Fruit fly (Drosophila melanogaster) ovary, adult (tissue): Measurements from ENCODE around the gene AstCC.

Experiments used
- CG17801 ChIP-seq: fragments of 200-800 bp; optimal IDR thresholded peaks from 2 replicates; lab custom pipeline; 2019; ENCODE audit warnings: missing biosample characterization, mild to moderate bottlenecking, missing genetic modification characterization, moderate library complexity; ENCODE audit not compliant: partially characterized antibody

AstCC gene

DNA sequence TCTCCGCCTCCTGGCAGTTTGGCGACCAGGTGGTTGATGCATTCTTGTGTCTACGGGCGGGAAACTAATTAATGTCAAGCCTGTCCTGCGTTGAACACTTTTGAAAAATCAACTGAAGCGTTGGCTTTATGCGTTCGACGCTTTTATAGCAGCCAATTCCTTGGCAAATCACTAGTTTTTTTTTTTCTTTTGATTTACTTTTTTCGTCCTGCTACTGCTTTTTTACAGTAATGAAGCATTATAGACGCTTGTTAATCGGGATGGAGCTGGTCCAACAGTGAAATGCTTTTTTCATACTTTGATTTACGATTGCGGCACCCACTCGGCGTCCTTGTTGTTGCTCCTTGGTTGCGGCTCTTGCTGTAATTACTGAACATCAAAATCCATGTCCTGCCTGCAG lies at the start of gene AstCC:
Gene AstCC (minus strand): TSS at position 101 of the 400 bp plus-strand sequence.
- no peak for TF ChIP-seq CG17801 (GFP tag; lab: Kevin White, UChicago)

DNA sequence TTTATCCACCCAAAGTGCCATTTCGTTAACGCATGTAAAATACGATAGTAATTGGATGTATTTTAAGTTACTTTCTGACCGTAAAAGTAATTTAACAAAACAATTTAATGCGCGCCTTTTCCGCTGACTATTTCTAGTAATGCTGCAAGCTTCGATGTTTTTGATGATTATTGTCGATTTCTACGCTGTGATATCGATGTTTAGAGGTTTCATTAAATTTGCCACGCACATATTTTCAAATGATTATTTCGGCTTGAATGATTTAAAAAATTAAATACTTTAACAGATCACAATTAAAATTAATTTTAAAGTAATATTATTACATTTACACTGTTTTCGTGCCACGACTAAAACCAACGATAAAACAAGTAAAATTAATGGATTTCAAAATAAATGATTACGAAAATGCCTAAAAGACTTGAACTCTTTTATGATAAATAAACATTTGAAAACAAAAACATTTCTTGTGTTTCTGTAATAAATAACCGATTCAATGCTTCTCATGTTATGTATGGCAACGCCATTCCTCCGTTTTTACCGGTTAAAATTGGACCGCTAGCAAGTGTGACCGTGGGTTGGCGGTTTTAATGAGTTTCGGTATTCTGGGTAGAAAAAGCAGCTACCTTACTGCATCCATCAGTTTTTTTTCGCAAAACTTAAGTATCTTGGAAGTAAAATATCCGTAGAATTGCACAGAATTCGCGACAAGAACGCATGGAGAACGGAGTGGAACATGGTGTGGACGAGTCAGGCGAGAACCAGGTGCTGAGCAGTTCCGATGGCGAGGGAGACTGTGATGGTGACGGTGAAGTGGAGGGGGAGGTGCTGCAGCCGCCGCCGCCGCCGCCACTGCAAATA lies 45.4 kb upstream of the AstCC start, which contains the start of the genes RfC38 and CG4751:
Gene RfC38 (minus strand): TSS at position 495 of the 858 bp plus-strand sequence.
Gene CG4751 (plus strand): TSS at position 587 of the 858 bp plus-strand sequence.
- peak; percentile 1 for TF ChIP-seq CG17801 (GFP tag; lab: Kevin White, UChicago)

DNA sequence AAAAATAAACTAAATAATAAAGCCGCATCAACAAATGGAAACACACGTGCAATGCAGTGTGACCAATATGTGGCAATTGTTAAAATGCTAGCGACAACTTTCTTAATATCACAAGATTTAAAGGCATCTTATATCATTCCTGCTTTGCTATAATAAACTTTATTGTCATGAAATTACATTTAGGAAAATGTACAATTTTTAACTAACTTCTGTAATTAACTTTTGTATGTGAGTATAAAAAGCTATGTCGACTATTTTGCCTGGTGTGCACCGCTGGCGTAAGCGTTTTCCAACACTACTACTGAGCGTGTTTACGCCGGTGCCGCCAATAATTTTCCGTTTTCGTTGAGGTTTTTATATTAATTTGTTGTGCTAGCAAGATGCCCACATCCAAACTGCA lies 38.5 kb upstream of the AstCC start, which contains the start of the genes Csl4 and Nup160:
Gene Csl4 (minus strand): TSS at position 69 of the 400 bp plus-strand sequence.
Gene Nup160 (plus strand): TSS at position 279 of the 400 bp plus-strand sequence.
- TF ChIP-seq CG17801 (GFP tag; lab: Kevin White, UChicago), result peak; percentile 82

DNA sequence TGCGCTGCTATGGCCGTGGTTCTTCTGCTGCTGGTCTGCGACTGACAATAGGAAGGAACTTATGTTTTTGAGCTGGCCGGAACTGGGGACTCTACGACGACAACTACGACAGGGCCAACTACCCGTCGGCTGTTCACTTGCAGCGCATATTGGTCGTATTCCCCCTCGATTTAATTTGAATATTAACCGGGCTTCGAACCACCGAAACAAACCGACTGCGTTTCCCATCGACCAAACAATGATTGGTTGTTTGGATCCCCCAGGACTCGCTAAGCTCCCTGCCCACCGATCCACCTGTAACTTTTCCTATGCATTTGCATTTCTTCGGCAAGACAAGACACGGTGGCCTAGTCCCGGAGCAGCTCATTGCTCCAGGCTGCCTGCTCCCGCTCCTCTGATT lies 36.6 kb upstream of the AstCC start, which contains the start of gene Dnaaf4:
Gene Dnaaf4 (minus strand): TSS at position 101 of the 400 bp plus-strand sequence.
- no peak for TF ChIP-seq CG17801 (GFP tag; lab: Kevin White, UChicago)

DNA sequence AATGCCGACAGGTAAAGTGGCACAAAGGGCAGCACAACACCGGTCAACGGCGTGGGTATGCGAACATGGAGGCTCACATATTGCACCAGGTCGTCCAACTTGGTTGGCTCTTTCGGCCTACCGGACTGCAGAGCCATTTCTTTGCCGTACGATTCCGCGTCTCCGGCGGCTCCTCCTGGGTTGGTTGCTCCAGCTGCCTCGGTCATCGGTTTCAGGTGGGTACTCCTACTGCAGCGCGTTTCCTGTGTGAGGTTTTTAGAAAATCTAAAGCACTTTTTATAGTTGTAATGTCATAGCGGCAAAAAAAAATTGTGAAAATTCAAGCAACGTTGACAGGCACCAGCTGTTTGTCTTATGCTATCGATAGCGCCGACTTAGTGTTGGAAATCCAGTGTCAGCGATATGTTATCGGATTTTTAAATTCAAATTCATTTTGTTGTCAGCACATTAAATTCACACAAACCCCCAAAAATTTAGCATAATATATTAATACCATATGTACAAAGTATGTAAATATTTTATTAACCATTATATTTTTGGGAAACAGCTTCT lies 35.0 kb upstream of the AstCC start, which contains the start of gene CG6230:
Gene CG6230 (minus strand): TSS at position 354 of the 552 bp plus-strand sequence.
- no peak for TF ChIP-seq CG17801 (GFP tag; lab: Kevin White, UChicago)

DNA sequence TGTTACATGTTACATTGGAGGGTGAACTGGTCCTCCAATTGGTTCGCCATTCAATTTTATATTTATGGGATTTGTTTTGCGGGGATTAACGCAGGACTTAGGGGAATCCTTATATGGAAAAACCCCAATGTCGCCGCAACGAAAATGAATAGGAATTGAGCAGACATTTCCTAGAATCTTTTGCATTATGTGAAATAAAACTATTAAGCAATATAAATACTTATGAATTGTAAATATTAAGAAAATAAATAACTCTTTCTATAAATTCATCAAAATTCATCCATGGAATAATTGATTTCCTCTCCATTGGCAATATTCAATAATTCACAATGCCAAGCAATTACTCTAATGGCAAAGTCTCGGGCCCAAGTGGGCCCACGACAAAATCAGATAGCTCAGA lies 28.7 kb upstream of the AstCC start, which contains the start of gene Gr32a:
Gene Gr32a (plus strand): TSS at position 301 of the 400 bp plus-strand sequence.
- no peak for TF ChIP-seq CG17801 (GFP tag; lab: Kevin White, UChicago)

DNA sequence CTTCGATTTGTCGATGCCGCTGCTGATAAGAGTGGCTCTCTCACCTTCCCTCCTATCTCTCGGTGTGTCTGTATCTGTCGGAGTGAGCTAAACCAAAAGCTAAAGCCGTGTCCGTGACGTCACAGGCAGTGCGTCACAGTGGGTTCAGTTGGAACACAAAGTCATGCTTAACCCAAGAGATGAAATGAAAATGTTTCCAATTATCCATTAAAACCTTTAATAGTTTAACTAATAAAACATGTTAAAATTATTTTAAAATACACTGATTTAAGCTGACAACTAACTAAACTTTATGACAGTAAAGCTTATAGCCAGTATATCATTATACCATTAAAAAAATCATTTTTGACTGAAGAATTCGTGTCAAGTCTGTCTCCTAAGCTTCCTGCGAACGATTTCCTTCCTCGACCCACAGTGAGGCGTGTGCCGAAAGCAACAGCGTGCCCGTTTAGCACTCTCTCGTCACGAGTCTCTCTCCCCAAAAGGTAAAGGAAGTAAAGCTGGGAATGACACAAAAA lies 28.0 kb upstream of the AstCC start, which contains the start of gene Idua:
Gene Idua (minus strand): TSS at position 51 of the 518 bp plus-strand sequence.
- TF ChIP-seq CG17801 (GFP tag; lab: Kevin White, UChicago), result peak; percentile 31

DNA sequence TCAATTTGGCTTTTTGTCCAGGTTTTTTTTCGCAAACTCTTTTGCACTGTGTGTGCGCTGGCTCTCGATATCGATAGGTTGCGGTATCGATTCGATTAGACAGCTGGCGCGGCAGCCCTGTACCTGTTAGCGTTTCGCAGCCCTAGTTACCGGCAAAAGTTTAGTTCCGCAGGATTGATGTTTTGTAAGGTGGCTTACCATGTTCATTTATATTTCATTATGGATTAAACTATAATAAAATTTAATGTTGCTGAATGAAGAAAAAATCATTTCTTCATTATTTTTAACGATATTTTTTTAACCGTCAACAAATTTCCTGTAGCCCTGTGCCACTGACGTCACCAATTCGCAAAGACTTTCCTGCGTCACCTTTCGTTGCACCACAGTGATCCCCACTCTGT lies 21.5 kb upstream of the AstCC start, which contains the start of gene Reps:
Gene Reps (minus strand): TSS at position 84 of the 401 bp plus-strand sequence.
- TF ChIP-seq CG17801 (GFP tag; lab: Kevin White, UChicago), result peak; percentile 94

DNA sequence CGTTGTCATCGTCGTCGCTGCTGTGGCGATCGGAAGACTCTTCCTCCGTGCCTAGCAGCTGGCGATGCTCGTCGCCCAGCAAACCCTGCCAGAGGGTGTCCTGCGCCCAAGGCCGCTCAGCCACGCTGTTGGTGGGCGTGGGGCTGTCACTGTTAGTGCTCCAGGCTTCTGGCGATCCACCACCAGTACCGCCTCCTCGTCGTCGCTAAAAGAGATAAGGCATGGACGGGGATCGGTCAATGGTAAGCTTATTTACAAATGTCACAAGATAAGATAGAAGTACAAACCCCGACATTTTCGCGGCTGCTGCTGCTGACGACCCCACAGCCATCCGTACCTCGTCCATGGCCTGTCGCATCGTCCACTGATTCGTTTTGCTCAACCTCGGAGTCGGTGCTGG lies 20.3 kb upstream of the AstCC start:
- TF ChIP-seq CG17801 (GFP tag; lab: Kevin White, UChicago), result no peak

DNA sequence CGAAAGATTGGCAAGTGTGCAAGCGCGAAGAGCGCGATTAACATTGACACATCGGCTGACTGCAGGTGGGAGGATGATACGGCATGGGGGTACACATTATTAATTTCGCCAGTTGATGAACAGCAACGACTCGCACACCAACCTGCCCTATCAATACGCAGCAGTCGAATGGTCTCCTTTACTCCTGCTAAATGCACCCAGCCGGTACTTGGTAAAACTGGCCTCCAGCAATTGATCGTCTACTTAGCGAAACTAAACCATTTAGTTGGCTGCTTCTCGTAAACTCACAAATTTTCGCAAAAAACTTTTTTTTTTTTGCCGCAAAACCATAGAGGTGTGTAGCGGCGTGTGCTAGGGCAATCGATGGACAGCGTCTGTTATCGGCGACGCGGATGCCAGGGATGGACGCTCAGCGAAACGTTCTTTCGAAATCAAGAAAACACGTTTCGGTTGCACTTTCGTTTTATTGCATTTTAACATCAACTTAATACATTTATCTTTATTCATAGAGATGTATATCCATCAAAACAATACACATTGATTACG lies 15.6 kb upstream of the AstCC start, which contains the start of gene Ge-1:
Gene Ge-1 (minus strand): TSS at position 373 of the 546 bp plus-strand sequence.
- TF ChIP-seq CG17801 (GFP tag; lab: Kevin White, UChicago), result peak; percentile 40

DNA sequence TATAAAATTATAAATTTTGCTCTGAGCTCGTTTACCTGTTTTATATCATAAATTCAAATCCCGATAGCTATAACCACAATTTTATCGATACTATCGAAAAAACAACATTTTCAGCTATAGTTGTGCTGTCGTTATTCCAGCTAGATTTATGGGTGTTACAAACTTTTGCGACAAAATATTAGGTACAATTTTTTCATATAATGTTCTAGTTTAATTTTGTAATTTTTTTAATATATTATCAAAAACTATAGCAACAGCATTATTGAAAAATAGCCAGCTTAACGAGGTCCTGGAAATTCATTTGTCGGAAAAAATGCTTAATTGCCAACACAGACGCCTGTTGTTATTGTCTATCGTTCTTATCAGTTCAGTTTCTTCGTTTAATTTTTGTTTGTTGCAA lies 6.1 kb upstream of the AstCC start, which contains the start of gene Wdr59:
Gene Wdr59 (plus strand): TSS at position 334 of the 400 bp plus-strand sequence.
- TF ChIP-seq CG17801 (GFP tag; lab: Kevin White, UChicago), result peak; percentile 14

DNA sequence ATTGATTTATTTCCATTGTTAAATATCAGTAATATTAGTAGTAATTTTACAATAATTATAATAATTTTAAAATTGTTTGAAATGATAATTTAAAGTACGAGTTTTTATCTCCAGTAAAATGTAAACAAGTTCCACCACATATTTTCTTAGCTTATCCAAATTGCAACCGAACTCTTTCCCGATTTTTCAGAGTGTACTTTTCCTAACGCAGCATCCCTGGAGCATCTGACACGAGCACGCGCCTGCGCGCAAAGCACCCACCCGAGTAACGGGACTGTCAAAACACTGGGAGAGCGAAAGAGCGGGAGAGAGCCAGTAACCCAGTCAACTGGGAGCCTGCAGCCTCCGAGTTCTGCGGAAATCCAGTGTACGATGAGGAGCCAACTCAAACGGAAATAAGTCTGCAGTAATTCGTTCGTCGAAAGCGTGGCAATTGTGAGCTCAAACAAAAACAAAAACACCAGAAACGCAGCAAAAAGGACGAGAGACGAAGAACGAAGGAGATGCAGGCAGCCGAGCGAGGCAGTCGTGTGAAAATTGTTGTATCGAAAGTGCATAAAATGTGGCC lies 1.4 kb upstream of the AstCC start, which contains the start of gene CG16854:
Gene CG16854 (plus strand): TSS at position 365 of the 568 bp plus-strand sequence.
- TF ChIP-seq CG17801 (GFP tag; lab: Kevin White, UChicago), result no peak

DNA sequence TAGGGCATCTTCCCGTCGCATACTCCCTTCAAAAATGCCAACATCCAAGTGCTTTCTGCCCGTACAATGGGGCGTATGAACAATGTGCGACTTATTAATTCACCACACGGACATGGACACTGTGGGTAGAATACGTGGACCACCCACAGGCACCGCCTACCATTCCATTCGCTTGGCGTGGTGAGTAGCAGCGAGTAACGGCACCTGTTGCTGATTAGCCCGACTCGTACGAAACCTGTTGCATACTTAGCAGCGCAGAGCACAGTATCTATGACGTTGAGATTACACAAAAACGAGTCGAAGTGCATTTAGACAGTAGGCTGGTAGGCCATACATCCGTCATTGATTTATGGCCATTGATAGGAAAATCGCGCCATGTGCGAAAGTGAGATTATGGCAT lies 3.0 kb downstream of the AstCC start:
- no peak for TF ChIP-seq CG17801 (GFP tag; lab: Kevin White, UChicago)

DNA sequence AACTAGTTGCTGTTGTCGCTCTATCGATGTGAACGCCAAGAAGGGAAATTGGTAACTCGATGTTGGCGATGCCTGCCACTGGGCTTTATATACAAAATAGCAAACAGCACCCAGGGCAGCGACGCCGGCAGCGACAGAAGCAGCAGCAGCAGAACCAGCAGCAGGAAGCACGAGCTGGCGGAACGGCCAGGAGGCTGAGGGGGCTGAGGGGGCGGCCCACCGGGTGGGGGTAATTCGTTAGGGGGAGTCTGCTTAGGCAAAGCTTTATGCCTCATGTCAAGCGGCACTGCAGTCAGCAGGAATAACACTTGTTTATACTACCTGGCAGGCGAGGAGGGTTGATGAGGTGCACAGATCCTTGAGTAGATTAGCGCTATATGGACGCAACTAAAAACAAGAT lies 3.7 kb downstream of the AstCC start, which contains the start of gene AstC:
Gene AstC (minus strand): TSS at position 63 of the 400 bp plus-strand sequence.
- no peak for TF ChIP-seq CG17801 (GFP tag; lab: Kevin White, UChicago)
